Worm (Caenorhabditis elegans) whole organism, L1 larva: ENCODE results near the gene epic-2.

Experiments used
- F16B12.6 ChIP-seq: fragments of 150-350 bp; optimal IDR thresholded peaks from 2 replicates; lab custom pipeline; 2014; ENCODE audit warnings: missing biosample characterization, missing genetic modification characterization
- blmp-1 ChIP-seq: fragments of 150-350 bp; optimal IDR thresholded peaks from 2 replicates; lab custom pipeline; 2014; ENCODE audit warnings: missing biosample characterization, missing genetic modification characterization
- ceh-63 ChIP-seq: fragments of 200-800 bp; sonication (Bioruptor generic); optimal IDR thresholded peaks from 2 replicates; lab custom pipeline; 2018; ENCODE audit warnings: mild to moderate bottlenecking, missing genetic modification characterization, missing compliant biosample characterization
- ceh-8 ChIP-seq: fragments of 200-800 bp; sonication (Bioruptor generic); optimal IDR thresholded peaks from 2 replicates; lab custom pipeline; 2018; ENCODE audit warnings: mild to moderate bottlenecking, missing genetic modification characterization, moderate library complexity, missing compliant biosample characterization
- dpl-1 ChIP-seq, 3 experiments: fragments of 150-350 bp in 2 of 3; sonication (generic microtip) in 1 of 3; optimal IDR thresholded peaks; 2 replicates each; lab custom pipeline; 2014 to 2017; ENCODE audit warnings: missing biosample characterization in 3 of 3, missing genetic modification characterization in 3 of 3, missing genetic modification reagents in 3 of 3
- dsc-1 ChIP-seq: sonication (generic microtip); optimal IDR thresholded peaks from 2 replicates; lab custom pipeline; 2016; ENCODE audit warnings: mild to moderate bottlenecking, missing genetic modification characterization, missing compliant biosample characterization
- efl-1 ChIP-seq, 4 experiments: fragments of 150-350 bp; optimal IDR thresholded peaks in 3 of 4; peaks in 1 of 4; 1 replicate in 1 of 4; 2 replicates in 3 of 4; lab custom pipeline; 2014; ENCODE audit warnings: missing biosample characterization in 2 of 4, missing genetic modification characterization in 2 of 4, missing genetic modification reagents in 2 of 4
- egl-13 ChIP-seq: sonication (generic microtip); optimal IDR thresholded peaks from 2 replicates; lab custom pipeline; 2016; ENCODE audit warnings: missing genotype, missing genetic modification reagents, missing genetic modification characterization, missing compliant biosample characterization
- egl-27 ChIP-seq, 2 experiments: fragments of 150-350 bp in 1 of 2; sonication (generic microtip); optimal IDR thresholded peaks; 3 replicates each; lab custom pipeline; 2017 to 2018; ENCODE audit warnings: missing biosample characterization in 2 of 2, missing genetic modification characterization in 2 of 2, missing genetic modification reagents in 2 of 2
- ets-5 ChIP-seq: fragments of 200-800 bp; sonication (Bioruptor generic); IDR thresholded peaks from 2 replicates; pipeline ENCODE4 v1.3.6; 2022; ENCODE audit warnings: missing genetic modification characterization, missing compliant biosample characterization
- fkh-8 ChIP-seq: sonication (generic microtip); optimal IDR thresholded peaks from 2 replicates; lab custom pipeline; 2016; ENCODE audit warnings: mild to moderate bottlenecking, missing genetic modification characterization, missing compliant biosample characterization
- fos-1 ChIP-seq: fragments of 150-350 bp; optimal IDR thresholded peaks from 2 replicates; lab custom pipeline; 2014; ENCODE audit warnings: missing biosample characterization, missing genetic modification characterization
- isw-1 ChIP-seq: fragments of 200-800 bp; sonication (Bioruptor generic); IDR thresholded peaks from 2 replicates; pipeline ENCODE4 v1.3.6; 2022; ENCODE audit warnings: missing genetic modification characterization, missing compliant biosample characterization
- lin-14 ChIP-seq: fragments of 200-800 bp; sonication (Bioruptor generic); optimal IDR thresholded peaks from 2 replicates; lab custom pipeline; 2018; ENCODE audit warnings: mild to moderate bottlenecking, missing genetic modification characterization, moderate library complexity, missing compliant biosample characterization
- lin-15B ChIP-seq: fragments of 150-350 bp; sonication (generic microtip); optimal IDR thresholded peaks from 3 replicates; lab custom pipeline; 2014; ENCODE audit warnings: missing biosample characterization, missing genetic modification characterization
- lin-35 ChIP-seq, 2 experiments: fragments of 150-350 bp; optimal IDR thresholded peaks; 2 replicates each; lab custom pipeline; 2014; ENCODE audit warnings: missing biosample characterization in 2 of 2, missing genetic modification characterization in 2 of 2, missing genetic modification reagents in 2 of 2
- lir-3 ChIP-seq: sonication (generic microtip); optimal IDR thresholded peaks from 2 replicates; lab custom pipeline; 2016; ENCODE audit warnings: mild to moderate bottlenecking, missing genetic modification characterization, moderate library complexity, missing compliant biosample characterization; ENCODE audit not compliant: poor library complexity
- mdl-1 ChIP-seq, 2 experiments: fragments of 150-350 bp; optimal IDR thresholded peaks; 2 replicates each; lab custom pipeline; 2014 to 2017; ENCODE audit warnings: missing biosample characterization in 2 of 2, missing genetic modification characterization in 2 of 2, inconsistent platforms in 1 of 2
- mef-2 ChIP-seq: fragments of 150-350 bp; optimal IDR thresholded peaks from 2 replicates; lab custom pipeline; 2014; ENCODE audit warnings: missing biosample characterization, missing genetic modification characterization
- nhr-19 ChIP-seq: fragments of 200-800 bp; sonication (Bioruptor generic); conservative IDR thresholded peaks from 2 replicates; pipeline ENCODE4 v1.3.6; 2022; ENCODE audit warnings: missing genetic modification characterization, missing compliant biosample characterization
- nhr-20 ChIP-seq: sonication (generic microtip); optimal IDR thresholded peaks from 2 replicates; lab custom pipeline; 2016; ENCODE audit warnings: mild to moderate bottlenecking, missing genetic modification characterization, missing compliant biosample characterization
- nhr-237 ChIP-seq: fragments of 150-350 bp; optimal IDR thresholded peaks from 2 replicates; lab custom pipeline; 2014; ENCODE audit warnings: missing biosample characterization, missing genetic modification characterization
- nhr-28 ChIP-seq: fragments of 150-350 bp; optimal IDR thresholded peaks from 2 replicates; lab custom pipeline; 2014; ENCODE audit warnings: missing biosample characterization, missing genetic modification characterization
- nhr-47 ChIP-seq: sonication (generic microtip); optimal IDR thresholded peaks from 2 replicates; lab custom pipeline; 2016; ENCODE audit warnings: mild to moderate bottlenecking, missing genetic modification characterization, moderate library complexity, missing compliant biosample characterization
- nhr-71 ChIP-seq: sonication (generic microtip); optimal IDR thresholded peaks from 2 replicates; lab custom pipeline; 2016; ENCODE audit warnings: mild to moderate bottlenecking, missing genetic modification characterization, moderate library complexity, missing compliant biosample characterization
- nhr-76 ChIP-seq: sonication (generic microtip); optimal IDR thresholded peaks from 2 replicates; lab custom pipeline; 2017; ENCODE audit warnings: missing biosample characterization, missing genetic modification characterization
- nhr-85 ChIP-seq: sonication (generic microtip); peaks from one replicate; lab custom pipeline; 2016; ENCODE audit warnings: missing genetic modification characterization, inconsistent platforms, missing compliant biosample characterization
- nhr-90 ChIP-seq: sonication (generic microtip); optimal IDR thresholded peaks from 2 replicates; lab custom pipeline; 2016; ENCODE audit warnings: mild to moderate bottlenecking, missing genetic modification characterization, missing compliant biosample characterization; ENCODE audit not compliant: poor library complexity
- rnt-1 ChIP-seq: sonication (generic microtip); optimal IDR thresholded peaks from 2 replicates; lab custom pipeline; 2016; ENCODE audit warnings: mild to moderate bottlenecking, missing genetic modification characterization, moderate library complexity, missing compliant biosample characterization
- snpc-4 ChIP-seq: fragments of 150-350 bp; optimal IDR thresholded peaks from 2 replicates; lab custom pipeline; 2014; ENCODE audit warnings: missing biosample characterization, missing genetic modification characterization
- snu-23 ChIP-seq: sonication (generic microtip); optimal IDR thresholded peaks from 2 replicates; lab custom pipeline; 2016; ENCODE audit warnings: missing genetic modification characterization, missing compliant biosample characterization
- sox-4 ChIP-seq: sonication (generic microtip); optimal IDR thresholded peaks from 2 replicates; lab custom pipeline; 2016; ENCODE audit warnings: missing genetic modification characterization, missing compliant biosample characterization
- sup-37 ChIP-seq: fragments of 200-800 bp; sonication (Bioruptor generic); optimal IDR thresholded peaks from 2 replicates; lab custom pipeline; 2018; ENCODE audit warnings: mild to moderate bottlenecking, missing genetic modification characterization, missing compliant biosample characterization
- swsn-7 ChIP-seq: sonication (generic microtip); optimal IDR thresholded peaks from 2 replicates; lab custom pipeline; 2016; ENCODE audit warnings: missing genetic modification characterization, missing compliant biosample characterization
- tbx-2 ChIP-seq: sonication (generic microtip); optimal IDR thresholded peaks from 2 replicates; lab custom pipeline; 2016; ENCODE audit warnings: missing genetic modification characterization, missing compliant biosample characterization
- xbp-1 ChIP-seq: sonication (generic microtip); optimal IDR thresholded peaks from 2 replicates; lab custom pipeline; 2016; ENCODE audit warnings: missing genetic modification characterization, missing compliant biosample characterization
- zag-1 ChIP-seq: fragments of 150-350 bp; optimal IDR thresholded peaks from 2 replicates; lab custom pipeline; 2014; ENCODE audit warnings: missing biosample characterization, missing genetic modification characterization

epic-2 gene

ce11 chrIV:1738324-1738730 is 17.7 kb downstream of the epic-2 start (continued):
- TF ChIP-seq nhr-237 (tag; lab: Kevin White, UChicago) (no peak), nhr-28 (tag; lab: Kevin White, UChicago) (no peak), fkh-8 (peak; percentile 67), nhr-71 (tag; lab: Kevin White, UChicago) (peak; percentile 57), lin-15B (tag; lab: Kevin White, UChicago) (peak; percentile 58), dpl-1 (GFP tag; optimal IDR thresholded peaks at IDR 0.05; lab: Kevin White, UChicago) (peak; percentile 82 to 86 (median 85)), snpc-4 (tag; lab: Kevin White, UChicago) (peak; percentile 16), xbp-1 (tag; lab: Kevin White, UChicago) (peak; percentile 27), nhr-85 (tag; lab: Kevin White, UChicago) (no peak), snu-23 (peak; percentile 44), fos-1 (tag; lab: Kevin White, UChicago) (peak; percentile 42)

- TF ChIP-seq nhr-71 (tag; lab: Kevin White, UChicago) = peak; percentile 53
- TF ChIP-seq efl-1 (optimal IDR thresholded peaks at IDR 0.05; lab: Kevin White, UChicago) = no peak
- TF ChIP-seq efl-1 (GFP tag; optimal IDR thresholded peaks at IDR 0.05 in 1 of 2; lab: Kevin White, UChicago) = peak in 1 of 2 experiments; percentile 89
- no peak for TF ChIP-seq tbx-2 (tag; lab: Kevin White, UChicago)
- TF ChIP-seq nhr-47 (tag; lab: Kevin White, UChicago) = peak; percentile 69
- TF ChIP-seq ceh-8 = no peak
- TF ChIP-seq nhr-90 (tag; lab: Kevin White, UChicago) = no peak
- TF ChIP-seq egl-13 (tag; lab: Kevin White, UChicago) = peak; percentile 60
- TF ChIP-seq dsc-1 (tag; lab: Kevin White, UChicago) = peak; percentile 54
- peak; percentile 31 for TF ChIP-seq lin-14 (GFP tag; lab: Kevin White, UChicago)
- TF ChIP-seq ceh-63 = no peak
- TF ChIP-seq fkh-8 = peak; percentile 89
- TF ChIP-seq swsn-7 (tag; lab: Kevin White, UChicago) = peak; percentile 35
- TF ChIP-seq nhr-20 = peak; percentile 39
These were observed 18.3 kb downstream of the epic-2 start for ce11 chrIV:1738892-1739291.

- no peak for TF ChIP-seq zag-1 (tag; lab: Kevin White, UChicago)
- TF ChIP-seq ceh-8 = no peak
- TF ChIP-seq dpl-1 (GFP tag; optimal IDR thresholded peaks at IDR 0.05; lab: Kevin White, UChicago) = peak; percentile 7 to 13 (median 11)
- TF ChIP-seq mdl-1 (tag; optimal IDR thresholded peaks at IDR 0.05; lab: Kevin White, UChicago) = peak in 1 of 2 experiments; percentile 23
- no peak for TF ChIP-seq sup-37 (GFP tag; lab: Kevin White, UChicago)
- TF ChIP-seq nhr-28 (tag; lab: Kevin White, UChicago) = no peak
- no peak for TF ChIP-seq sox-4
- no peak for TF ChIP-seq nhr-19 (GFP tag; lab: Robert Waterston, UW)
- TF ChIP-seq isw-1 = no peak
- no peak for TF ChIP-seq lin-14 (GFP tag; lab: Kevin White, UChicago)
- peak; percentile 41 for TF ChIP-seq F16B12.6 (tag; lab: Kevin White, UChicago)
- TF ChIP-seq nhr-71 (tag; lab: Kevin White, UChicago) = no peak
- peak; percentile 58 for TF ChIP-seq blmp-1
- TF ChIP-seq dsc-1 (tag; lab: Kevin White, UChicago) = no peak
- TF ChIP-seq nhr-85 (tag; lab: Kevin White, UChicago) = peak; percentile 37
- TF ChIP-seq efl-1 (optimal IDR thresholded peaks at IDR 0.05; lab: Kevin White, UChicago) = peak; percentile 3 to 4
- peak; percentile 19 to 79 for TF ChIP-seq efl-1 (GFP tag; optimal IDR thresholded peaks at IDR 0.05 in 1 of 2; lab: Kevin White, UChicago)
- no peak for TF ChIP-seq egl-27 (tag; optimal IDR thresholded peaks at IDR 0.05; lab: Kevin White, UChicago)
- TF ChIP-seq nhr-76 (tag; lab: Kevin White, UChicago) = no peak
- TF ChIP-seq mef-2 = no peak
- no peak for TF ChIP-seq ceh-63
- TF ChIP-seq ets-5 (GFP tag; lab: Robert Waterston, UW) = no peak
- peak in 1 of 2 experiments; percentile 2 for TF ChIP-seq lin-35 (GFP tag; optimal IDR thresholded peaks at IDR 0.05; lab: Kevin White, UChicago)
- no peak for TF ChIP-seq lir-3
- TF ChIP-seq rnt-1 (tag; lab: Kevin White, UChicago) = peak; percentile 25
- TF ChIP-seq snu-23 = peak; percentile 9
- TF ChIP-seq, all 84 proteins: peak for 9
These were observed 18.9 kb downstream of the epic-2 start for ce11 chrIV:1739366-1740104.
